Worm (Caenorhabditis elegans) whole organism, early embryonic: Measurements from ENCODE around the gene scl-10.

Source experiments
- ama-1 ChIP-seq: fragments of 150-350 bp; optimal IDR thresholded peaks from 2 replicates; lab custom pipeline; 2014
- ceh-13 ChIP-seq: fragments of 200-800 bp; sonication (Bioruptor generic); optimal IDR thresholded peaks from 2 replicates; lab custom pipeline; 2018; ENCODE audit warnings: mild to moderate bottlenecking, missing genetic modification characterization, missing compliant biosample characterization
- tbx-11 ChIP-seq: fragments of 200-800 bp; sonication (Bioruptor generic); IDR thresholded peaks from 2 replicates; pipeline ENCODE4 v1.3.6; 2022; ENCODE audit warnings: missing genetic modification characterization, missing compliant biosample characterization
- tra-4 ChIP-seq: sonication (generic microtip); optimal IDR thresholded peaks from 2 replicates; lab custom pipeline; 2017; ENCODE audit warnings: missing genetic modification characterization, missing compliant biosample characterization

DNA sequence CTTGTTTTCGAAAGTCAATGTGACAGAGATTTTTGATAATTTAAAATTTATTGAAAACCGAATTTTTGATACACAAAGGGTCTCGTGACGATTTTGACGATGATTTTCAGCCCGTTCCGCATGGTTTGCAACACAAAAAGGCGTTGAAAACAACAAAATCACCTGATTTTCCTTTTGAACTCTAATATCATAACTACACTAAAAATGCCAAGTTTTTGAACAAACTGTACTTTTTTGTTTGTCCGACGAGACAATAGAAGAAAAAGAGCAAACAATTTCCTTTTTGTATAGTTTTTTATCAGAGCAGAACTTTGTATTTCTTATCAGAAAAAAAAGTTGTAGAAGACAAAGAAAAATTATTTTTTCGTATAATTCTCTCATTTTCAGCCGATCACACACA is 16.1 kb upstream of the scl-10 start:
- TF ChIP-seq tbx-11 (GFP tag; lab: Robert Waterston, UW) = no peak
- TF ChIP-seq ama-1 = no peak
- no peak for TF ChIP-seq tra-4 (tag; lab: Kevin White, UChicago)
- no peak for TF ChIP-seq ceh-13 (GFP tag; lab: Kevin White, UChicago)
